Fruit fly (Drosophila melanogaster): ENCODE data around the gene CG14892.

Gene CG14892

DNA sequence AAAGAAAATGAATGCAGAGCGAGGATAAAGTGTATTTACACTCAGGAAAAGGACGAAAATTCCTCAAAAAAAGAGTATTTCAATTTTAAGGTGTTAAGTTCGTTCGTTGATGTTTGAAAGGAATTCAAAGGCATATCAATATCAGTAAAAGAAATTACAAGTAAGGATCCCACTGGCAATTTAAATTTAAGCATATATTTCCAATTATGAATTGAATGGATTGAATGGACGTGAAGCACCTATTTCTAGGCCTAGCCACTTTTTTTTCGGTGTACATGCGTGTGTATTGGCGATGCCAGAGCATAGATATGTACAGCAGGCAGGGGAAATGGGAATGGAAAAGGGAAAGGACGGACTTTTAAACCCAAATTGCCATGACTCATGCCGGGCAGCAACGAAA, 36.4 kb downstream of the CG14892 start:
- TF ChIP-seq Pif1A (GFP tag; optimal IDR thresholded peaks at IDR 0.05): no peak
- no peak for TF ChIP-seq CG32121 (GFP tag; IDR thresholded peaks at IDR 0.05)
- no peak for TF ChIP-seq gl (tag; optimal IDR thresholded peaks at IDR 0.05)
- no peak for TF ChIP-seq D1 (tag; optimal IDR thresholded peaks at IDR 0.05)
- TF ChIP-seq CG8159 (tag; optimal IDR thresholded peaks at IDR 0.05): no peak
- TF ChIP-seq Pif1B (GFP tag; optimal IDR thresholded peaks at IDR 0.05): no peak
- no peak for TF ChIP-seq CG10348 (GFP tag; IDR thresholded peaks at IDR 0.05)
- no peak for TF ChIP-seq CG34367 (tag; optimal IDR thresholded peaks at IDR 0.05)
- TF ChIP-seq CG4496 (GFP tag; IDR thresholded peaks at IDR 0.05): no peak
- TF ChIP-seq CG8301 (tag; optimal IDR thresholded peaks at IDR 0.05): no peak
- no peak for TF ChIP-seq Snoo (tag; optimal IDR thresholded peaks at IDR 0.05)
- no peak for TF ChIP-seq CG14655 (GFP tag; optimal IDR thresholded peaks at IDR 0.05)
- TF ChIP-seq rn (GFP tag; IDR thresholded peaks at IDR 0.05): no peak
- TF ChIP-seq CG15710 (tag; optimal IDR thresholded peaks at IDR 0.05): no peak
- TF ChIP-seq CG17806 (tag; optimal IDR thresholded peaks at IDR 0.05): no peak
- no peak for TF ChIP-seq fd96Ca (GFP tag; IDR thresholded peaks at IDR 0.05)
- no peak for TF ChIP-seq EcR (GFP tag; optimal IDR thresholded peaks at IDR 0.05)
- no peak for TF ChIP-seq CG13204 (GFP tag; optimal IDR thresholded peaks at IDR 0.05)
- no peak for TF ChIP-seq CG9948 (tag; optimal IDR thresholded peaks at IDR 0.05)

DNA sequence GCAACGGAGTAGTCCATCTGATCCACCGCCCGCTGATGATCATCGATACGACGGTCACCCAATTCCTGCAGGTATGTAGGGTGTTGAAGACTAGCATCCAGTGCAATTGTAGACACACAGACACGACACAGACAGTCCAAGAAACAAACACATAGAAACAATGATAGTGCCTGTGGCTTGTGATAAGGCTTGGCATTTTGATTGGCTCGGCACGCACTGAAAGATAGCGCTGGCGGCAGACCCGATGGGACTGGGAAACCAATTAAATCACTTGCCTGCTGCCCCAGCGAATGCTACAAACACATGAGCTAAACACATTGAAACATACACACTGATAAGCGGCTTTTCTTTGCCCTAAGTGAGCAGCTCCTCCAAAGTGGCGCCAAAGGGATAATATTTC, 38.5 kb downstream of the CG14892 start:
- no peak for TF ChIP-seq EcR (GFP tag; optimal IDR thresholded peaks at IDR 0.05)
- TF ChIP-seq CG12605 (GFP tag; IDR thresholded peaks at IDR 0.05): no peak
- TF ChIP-seq Pif1B (GFP tag; optimal IDR thresholded peaks at IDR 0.05): no peak
- TF ChIP-seq CG34367 (tag; optimal IDR thresholded peaks at IDR 0.05): no peak
- no peak for TF ChIP-seq CG4496 (GFP tag; IDR thresholded peaks at IDR 0.05)
- TF ChIP-seq CG15710 (tag; optimal IDR thresholded peaks at IDR 0.05): no peak
- no peak for TF ChIP-seq fd96Ca (GFP tag; IDR thresholded peaks at IDR 0.05)
- TF ChIP-seq Ets98B (GFP tag; IDR thresholded peaks at IDR 0.05): no peak

DNA sequence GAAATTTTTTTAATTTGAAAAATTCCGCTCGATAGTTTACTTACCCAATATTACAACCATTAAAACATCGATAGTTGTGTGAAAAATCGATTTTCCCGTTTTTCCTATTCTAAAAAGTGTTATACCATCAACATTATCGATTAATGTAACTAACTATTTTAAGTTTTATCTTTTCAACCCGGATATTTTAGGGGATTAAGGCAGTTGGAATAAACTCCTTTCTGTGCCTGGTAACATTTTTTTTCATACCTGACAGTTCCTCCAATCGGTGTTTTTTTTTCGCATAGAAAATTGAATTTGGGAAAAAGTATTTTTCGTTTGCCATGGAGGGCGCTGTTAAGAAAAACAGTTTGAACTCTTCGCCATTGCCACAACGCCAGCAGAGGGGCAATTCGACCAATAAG, 45.8 kb downstream of the CG14892 start, which contains the start of gene nonA-l:
Gene nonA-l, plus strand, starts transcription at position 201 of the 404 bp plus-strand sequence.
- TF ChIP-seq CG8301 (tag; optimal IDR thresholded peaks at IDR 0.05) (no peak), rn (GFP tag; IDR thresholded peaks at IDR 0.05) (no peak), EcR (GFP tag; optimal IDR thresholded peaks at IDR 0.05) (no peak), CG12605 (GFP tag; IDR thresholded peaks at IDR 0.05) (no peak)

DNA sequence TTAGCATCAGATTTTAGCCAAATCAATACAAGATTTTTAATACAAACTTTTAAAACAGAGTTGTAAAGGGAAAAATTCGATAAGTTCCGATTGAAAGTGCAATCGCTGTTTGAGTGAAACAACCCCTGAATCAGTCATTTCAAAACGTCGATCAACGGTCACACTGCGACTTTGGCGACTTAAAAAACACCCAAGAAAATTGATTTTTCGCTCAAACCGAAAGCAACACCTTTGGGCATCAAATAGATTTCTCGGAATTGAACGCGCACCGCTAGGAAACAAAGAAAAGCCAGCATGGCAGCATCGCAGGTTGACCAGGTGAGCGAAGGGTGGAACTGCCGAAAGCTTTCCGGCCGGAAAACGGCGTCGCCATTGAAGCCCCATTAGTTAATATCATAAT, 49.4 kb downstream of the CG14892 start, which contains the start of gene Arl6IP1:
Gene Arl6IP1, plus strand, starts transcription at position 15 of the 400 bp plus-strand sequence.
- TF ChIP-seq CG4496 (GFP tag; IDR thresholded peaks at IDR 0.05) (no peak), CG13204 (GFP tag; optimal IDR thresholded peaks at IDR 0.05) (no peak), Pif1B (GFP tag; optimal IDR thresholded peaks at IDR 0.05) (no peak), CG15710 (tag; optimal IDR thresholded peaks at IDR 0.05) (no peak), EcR (GFP tag; optimal IDR thresholded peaks at IDR 0.05) (no peak), fd96Ca (GFP tag; IDR thresholded peaks at IDR 0.05) (no peak), Ets98B (GFP tag; IDR thresholded peaks at IDR 0.05) (no peak), Pif1A (GFP tag; optimal IDR thresholded peaks at IDR 0.05) (no peak), D1 (tag; optimal IDR thresholded peaks at IDR 0.05) (no peak), CG34367 (tag; optimal IDR thresholded peaks at IDR 0.05) (no peak), CG12605 (GFP tag; IDR thresholded peaks at IDR 0.05) (no peak), CG8301 (tag; optimal IDR thresholded peaks at IDR 0.05) (no peak), rn (GFP tag; IDR thresholded peaks at IDR 0.05) (no peak), CG8159 (tag; optimal IDR thresholded peaks at IDR 0.05) (no peak), CG32121 (GFP tag; IDR thresholded peaks at IDR 0.05) (no peak), gl (tag; optimal IDR thresholded peaks at IDR 0.05) (no peak), CG10348 (GFP tag; IDR thresholded peaks at IDR 0.05) (no peak), CG9948 (tag; optimal IDR thresholded peaks at IDR 0.05) (no peak)
